Worm (Caenorhabditis elegans) whole organism, L4 larva: ENCODE results near the gene F20D12.7.

Experiments
- lim-7 ChIP-seq: fragments of 200-800 bp; sonication (Bioruptor generic); IDR thresholded peaks from 2 replicates; pipeline ENCODE4 v1.3.6; 2022; ENCODE audit warnings: missing genetic modification characterization, missing compliant biosample characterization
- lir-3 ChIP-seq: sonication (generic microtip); optimal IDR thresholded peaks from 2 replicates; lab custom pipeline; 2016; ENCODE audit warnings: mild to moderate bottlenecking, missing genetic modification characterization, missing compliant biosample characterization
- mep-1 ChIP-seq: fragments of 150-350 bp; sonication (generic microtip); optimal IDR thresholded peaks from 3 replicates; lab custom pipeline; 2014; ENCODE audit warnings: missing biosample characterization, missing genetic modification characterization

ce11 chrIV:7946457-7946856 is 7.7 kb upstream of the F20D12.7 start, which contains the start of gene czw-1:
- no peak for TF ChIP-seq mep-1 (tag; lab: Kevin White, UChicago)
- no peak for TF ChIP-seq lir-3 (tag; lab: Kevin White, UChicago)
- TF ChIP-seq lim-7 (GFP tag; lab: Robert Waterston, UW): no peak
